Fruit fly (Drosophila melanogaster) whole organism, embryonic: ENCODE data around the gene CG15336.

ENCODE experiments used
- Adf1 ChIP-seq: fragments of 200-800 bp; sonication (Bioruptor generic); IDR thresholded peaks from 2 replicates; pipeline ENCODE4 v1.3.6; 2022; ENCODE audit warnings: missing biosample characterization, missing genetic modification characterization
- Aef1 ChIP-seq: fragments of 200-800 bp; sonication (Bioruptor generic); IDR thresholded peaks from 3 replicates; pipeline ENCODE4 v1.3.6; 2022; ENCODE audit warnings: missing biosample characterization, missing genetic modification characterization
- Atf-2 ChIP-seq: fragments of 200-800 bp; sonication (Bioruptor generic); optimal IDR thresholded peaks from 2 replicates; lab custom pipeline; 2016; ENCODE audit warnings: missing biosample characterization, missing genetic modification characterization
- Bteb2 ChIP-seq: fragments of 200-800 bp; sonication (Bioruptor generic); optimal IDR thresholded peaks from 2 replicates; lab custom pipeline; 2016; ENCODE audit warnings: missing biosample characterization, missing genetic modification characterization
- CG10979 ChIP-seq: fragments of 200-800 bp; sonication (Bioruptor generic); optimal IDR thresholded peaks from 2 replicates; lab custom pipeline; 2018; ENCODE audit warnings: missing biosample characterization, mild to moderate bottlenecking, missing genetic modification characterization, moderate library complexity
- CG1233 ChIP-seq: fragments of 200-800 bp; sonication (Bioruptor generic); optimal IDR thresholded peaks from 4 replicates; lab custom pipeline; 2018; ENCODE audit warnings: missing biosample characterization, mild to moderate bottlenecking, missing genetic modification characterization
- CG12659 ChIP-seq: fragments of 200-800 bp; sonication (Bioruptor generic); optimal IDR thresholded peaks from 3 replicates; lab custom pipeline; 2017; ENCODE audit warnings: mild to moderate bottlenecking, missing biosample characterization, missing genetic modification reagents, missing genetic modification characterization
- CG13775 ChIP-seq: fragments of 200-800 bp; sonication (Bioruptor generic); optimal IDR thresholded peaks from 3 replicates; lab custom pipeline; 2017; ENCODE audit warnings: missing biosample characterization, mild to moderate bottlenecking, missing genetic modification characterization
- CG14441 ChIP-seq: fragments of 200-800 bp; sonication (Bioruptor generic); IDR thresholded peaks from 2 replicates; pipeline ENCODE4 v1.3.6; 2022; ENCODE audit warnings: missing biosample characterization, missing genetic modification characterization
- CG14710 ChIP-seq: fragments of 200-800 bp; sonication (Bioruptor generic); optimal IDR thresholded peaks from 3 replicates; lab custom pipeline; 2019; ENCODE audit warnings: missing biosample characterization, mild to moderate bottlenecking, missing genetic modification characterization, moderate library complexity
- CG1529 ChIP-seq: fragments of 200-800 bp; sonication (Bioruptor generic); optimal IDR thresholded peaks from 3 replicates; lab custom pipeline; 2018; ENCODE audit warnings: missing biosample characterization, missing genetic modification characterization
- CG1603 ChIP-seq: fragments of 200-800 bp; sonication (Bioruptor generic); optimal IDR thresholded peaks from 2 replicates; lab custom pipeline; 2019; ENCODE audit warnings: missing biosample characterization, mild to moderate bottlenecking, missing genetic modification characterization, moderate library complexity
- CG17328 ChIP-seq: fragments of 200-800 bp; sonication (Bioruptor generic); IDR thresholded peaks from 2 replicates; pipeline ENCODE4 v1.3.6; 2022; ENCODE audit warnings: missing biosample characterization, missing genetic modification characterization
- CG17361 ChIP-seq: fragments of 200-800 bp; sonication (Bioruptor generic); IDR thresholded peaks from 3 replicates; pipeline ENCODE4 v1.3.6; 2022; ENCODE audit warnings: missing biosample characterization, missing genetic modification characterization
- CG17802 ChIP-seq: fragments of 200-800 bp; sonication (Bioruptor generic); optimal IDR thresholded peaks from 2 replicates; lab custom pipeline; 2018; ENCODE audit warnings: missing biosample characterization, mild to moderate bottlenecking, missing genetic modification characterization, moderate library complexity
- CG17829 ChIP-seq: fragments of 200-800 bp; optimal IDR thresholded peaks from 2 replicates; lab custom pipeline; 2019; ENCODE audit warnings: missing biosample characterization, mild to moderate bottlenecking, missing genetic modification characterization, moderate library complexity
- CG1792 ChIP-seq: fragments of 200-800 bp; sonication (Bioruptor generic); optimal IDR thresholded peaks from 2 replicates; lab custom pipeline; 2016; ENCODE audit warnings: missing biosample characterization, missing genetic modification characterization
- CG18599 ChIP-seq: fragments of 200-800 bp; sonication (Bioruptor generic); optimal IDR thresholded peaks from 3 replicates; lab custom pipeline; 2017; ENCODE audit warnings: missing biosample characterization, missing genetic modification characterization, mild to moderate bottlenecking, moderate library complexity, missing genetic modification reagents
- CG2889 ChIP-seq: fragments of 200-800 bp; sonication (Bioruptor generic); IDR thresholded peaks from 3 replicates; pipeline ENCODE4 v1.3.6; 2022; ENCODE audit warnings: missing biosample characterization, missing genetic modification characterization
- CG32532 ChIP-seq: fragments of 200-800 bp; sonication (Bioruptor generic); IDR thresholded peaks from 2 replicates; pipeline ENCODE4 v1.3.6; 2022; ENCODE audit warnings: missing biosample characterization, missing genetic modification characterization
- CG3726 ChIP-seq: fragments of 200-800 bp; sonication (Bioruptor generic); IDR thresholded peaks from 3 replicates; pipeline ENCODE4, ENCODE4 v1.3.6; 2022; ENCODE audit warnings: missing biosample characterization, missing genetic modification characterization
- CG43689 ChIP-seq: fragments of 200-800 bp; sonication (Bioruptor generic); IDR thresholded peaks from 2 replicates; pipeline ENCODE4 v1.3.6; 2022; ENCODE audit warnings: missing biosample characterization, missing genetic modification characterization
- CG6175 ChIP-seq: fragments of 200-800 bp; sonication (Bioruptor generic); IDR thresholded peaks from 3 replicates; pipeline ENCODE4 v1.3.6; 2022; ENCODE audit warnings: missing biosample characterization, missing genetic modification characterization
- CG7271 ChIP-seq: fragments of 200-800 bp; sonication (Bioruptor generic); optimal IDR thresholded peaks from 2 replicates; lab custom pipeline; 2018; ENCODE audit warnings: missing biosample characterization, mild to moderate bottlenecking, missing genetic modification characterization, moderate library complexity
- CG7963 ChIP-seq: fragments of 200-800 bp; sonication (Bioruptor generic); IDR thresholded peaks from 3 replicates; pipeline ENCODE4 v1.3.6; 2022; ENCODE audit warnings: missing biosample characterization, missing genetic modification characterization; ENCODE audit not compliant: partially characterized antibody
- CG7987 ChIP-seq: fragments of 200-800 bp; sonication (Bioruptor generic); optimal IDR thresholded peaks from 2 replicates; lab custom pipeline; 2018; ENCODE audit warnings: missing biosample characterization, mild to moderate bottlenecking, missing genetic modification characterization, moderate library complexity
- Deaf1 ChIP-seq: fragments of 200-800 bp; optimal IDR thresholded peaks from 3 replicates; lab custom pipeline; 2019; ENCODE audit warnings: missing biosample characterization, mild to moderate bottlenecking, missing genetic modification characterization, moderate library complexity
- H15 ChIP-seq: fragments of 200-800 bp; sonication (Bioruptor generic); IDR thresholded peaks from 3 replicates; pipeline ENCODE4 v1.3.6; 2022; ENCODE audit warnings: missing biosample characterization, missing genetic modification characterization
- Hand ChIP-seq: fragments of 200-800 bp; sonication (Bioruptor generic); optimal IDR thresholded peaks from 2 replicates; lab custom pipeline; 2017; ENCODE audit warnings: mild to moderate bottlenecking, missing biosample characterization, missing genetic modification reagents, missing genetic modification characterization
- Hey ChIP-seq: fragments of 200-800 bp; sonication (Bioruptor generic); optimal IDR thresholded peaks from 3 replicates; lab custom pipeline; 2018; ENCODE audit warnings: missing biosample characterization, mild to moderate bottlenecking, missing genetic modification characterization
- Lpt ChIP-seq: fragments of >200 bp; optimal IDR thresholded peaks from 2 replicates; lab custom pipeline; 2018; ENCODE audit warnings: missing biosample characterization, missing genetic modification characterization
- NC2α ChIP-seq: fragments of 200-800 bp; sonication (Bioruptor generic); optimal IDR thresholded peaks from 2 replicates; lab custom pipeline; 2016; ENCODE audit warnings: missing biosample characterization, missing genetic modification characterization
- NfI ChIP-seq: fragments of 200-800 bp; sonication (Bioruptor generic); optimal IDR thresholded peaks from 3 replicates; lab custom pipeline; 2018; ENCODE audit warnings: missing biosample characterization, mild to moderate bottlenecking, missing genetic modification characterization, moderate library complexity
- Oaz ChIP-seq: fragments of 200-800 bp; sonication (Bioruptor generic); IDR thresholded peaks from 2 replicates; pipeline ENCODE4 v1.3.6; 2022; ENCODE audit warnings: missing biosample characterization, missing genetic modification characterization
- Poxn ChIP-seq: fragments of 200-800 bp; sonication (Bioruptor generic); IDR thresholded peaks from 2 replicates; pipeline ENCODE4 v1.3.6; 2022; ENCODE audit warnings: missing biosample characterization, missing genetic modification characterization
- Side ChIP-seq: fragments of 200-800 bp; sonication (Bioruptor generic); optimal IDR thresholded peaks from 2 replicates; lab custom pipeline; 2016; ENCODE audit warnings: missing biosample characterization, missing genetic modification characterization
- abd-A ChIP-seq: fragments of 200-800 bp; sonication (Bioruptor generic); optimal IDR thresholded peaks from 3 replicates; lab custom pipeline; 2019; ENCODE audit warnings: missing biosample characterization, mild to moderate bottlenecking, missing genetic modification characterization, moderate library complexity
- ase ChIP-seq: fragments of 200-800 bp; sonication (Bioruptor generic); IDR thresholded peaks from 3 replicates; pipeline ENCODE4 v1.3.6; 2022; ENCODE audit warnings: missing biosample characterization, missing genetic modification characterization
- cato ChIP-seq: fragments of 200-800 bp; sonication (Bioruptor generic); optimal IDR thresholded peaks from 2 replicates; lab custom pipeline; 2016; ENCODE audit warnings: missing biosample characterization, missing genetic modification characterization, borderline replicate concordance
- cg ChIP-seq: fragments of 200-800 bp; sonication (Bioruptor generic); optimal IDR thresholded peaks from 3 replicates; lab custom pipeline; 2019; ENCODE audit warnings: missing biosample characterization, mild to moderate bottlenecking, missing genetic modification characterization, moderate library complexity
- chif ChIP-seq, 2 experiments: fragments of 200-800 bp; sonication (Bioruptor generic); optimal IDR thresholded peaks; 3 replicates each; lab custom pipeline; 2016; ENCODE audit warnings: missing biosample characterization in 2 of 2, missing genetic modification characterization in 2 of 2
- corto ChIP-seq: fragments of 200-800 bp; sonication (Bioruptor generic); optimal IDR thresholded peaks from 2 replicates; lab custom pipeline; 2016; ENCODE audit warnings: missing biosample characterization, mild to moderate bottlenecking, missing genetic modification characterization, moderate library complexity
- fd102C ChIP-seq: fragments of 200-800 bp; sonication (Bioruptor generic); optimal IDR thresholded peaks from 2 replicates; lab custom pipeline; 2018; ENCODE audit warnings: missing biosample characterization, mild to moderate bottlenecking, missing genetic modification characterization, moderate library complexity
- gem ChIP-seq: fragments of 200-800 bp; sonication (Bioruptor generic); optimal IDR thresholded peaks from 2 replicates; lab custom pipeline; 2019; ENCODE audit warnings: missing biosample characterization, mild to moderate bottlenecking, missing genetic modification characterization, moderate library complexity
- lilli ChIP-seq: fragments of 200-800 bp; sonication (Bioruptor generic); optimal IDR thresholded peaks from 3 replicates; lab custom pipeline; 2016; ENCODE audit warnings: missing biosample characterization, missing genetic modification characterization
- pan ChIP-seq, 4 experiments: fragments of >200 bp in 3 of 4; fragments of 200-800 bp in 1 of 4; sonication (Bioruptor generic) in 1 of 4; optimal IDR thresholded peaks in 3 of 4; IDR thresholded peaks in 1 of 4; 2 replicates each; pipeline versions ENCODE4 v1.3.6 to Lab custom; 2017 to 2022; ENCODE audit warnings: missing biosample characterization in 2 of 4, missing genetic modification characterization in 2 of 4, mixed read lengths in 1 of 4
- pnt ChIP-seq: fragments of 200-800 bp; sonication (Bioruptor generic); optimal IDR thresholded peaks from 3 replicates; lab custom pipeline; 2016; ENCODE audit warnings: missing biosample characterization, missing genetic modification characterization
- slbo ChIP-seq: fragments of 200-800 bp; sonication (Bioruptor generic); IDR thresholded peaks from 2 replicates; pipeline ENCODE4 v1.3.6; 2022; ENCODE audit warnings: missing biosample characterization, missing genetic modification characterization
- unc-4 ChIP-seq: fragments of 200-800 bp; sonication (Bioruptor generic); IDR thresholded peaks from 2 replicates; pipeline ENCODE4 v1.3.6; 2022; ENCODE audit warnings: missing biosample characterization, missing genetic modification characterization; ENCODE audit not compliant: partially characterized antibody

CG15336 gene

DNA sequence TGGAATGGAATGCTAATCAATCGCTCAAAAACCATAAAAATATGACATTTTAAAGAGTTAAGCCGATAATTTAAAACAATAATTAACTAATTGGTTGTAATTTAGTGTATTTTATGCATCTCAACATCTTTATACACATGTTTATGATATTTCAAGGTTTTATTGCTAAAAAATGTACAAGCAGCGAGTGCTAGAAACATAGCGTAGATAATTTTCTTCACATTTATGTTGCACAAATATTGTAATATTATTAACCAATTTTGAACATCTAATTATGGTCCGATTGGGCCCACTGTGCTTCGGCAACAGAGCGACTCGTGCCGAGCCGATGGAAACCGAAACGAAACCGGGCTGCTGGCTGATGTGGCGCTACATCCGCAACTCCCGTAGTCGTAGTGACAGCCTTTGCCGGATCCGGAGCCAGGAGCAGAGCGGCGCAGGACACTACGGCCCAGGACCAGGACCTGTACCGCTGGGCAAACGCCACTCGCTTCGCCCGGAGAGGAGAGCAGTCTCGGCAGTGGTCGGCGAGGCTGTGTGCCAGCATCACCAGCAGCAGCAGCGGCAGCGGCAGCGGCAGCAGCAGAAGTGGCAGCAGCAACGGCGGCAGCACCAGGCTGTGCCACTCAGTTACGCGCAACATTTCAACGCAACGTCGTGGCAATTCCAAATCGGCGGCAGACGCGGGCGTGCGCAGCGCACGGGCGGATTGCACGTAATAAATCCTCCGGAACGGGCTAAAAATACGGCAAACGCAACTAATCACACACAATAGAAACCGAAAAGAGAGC lies 30.6 kb downstream of the CG15336 start, which contains the start of gene sdt (continued):
- TF ChIP-seq CG6175 (GFP tag; lab: Robert Waterston, UW) (no peak), CG18599 (GFP tag; lab: Kevin White, UChicago) (peak; percentile 21), CG17829 (tag; lab: Kevin White, UChicago) (no peak), CG14710 (tag; lab: Kevin White, UChicago) (no peak), Hand (GFP tag; lab: Kevin White, UChicago) (peak; percentile 9), NfI (GFP tag; lab: Kevin White, UChicago) (peak; percentile 4), corto (GFP tag; lab: Kevin White, UChicago) (no peak), fd102C (no peak), slbo (GFP tag; lab: Robert Waterston, UW) (no peak), H15 (no peak), abd-A (peak; percentile 19), CG2889 (GFP tag; lab: Robert Waterston, UW) (no peak), CG17802 (no peak), NC2α (no peak), Hey (no peak), CG17361 (GFP tag; lab: Robert Waterston, UW) (peak; percentile 59; the same call in 1 of the 3 replicates), CG1792 (GFP tag; lab: Kevin White, UChicago) (no peak), pnt (GFP tag; lab: Kevin White, UChicago) (no peak), pan (optimal IDR thresholded peaks at IDR 0.05; lab: Kevin White, UChicago) (no peak), pan (GFP tag; optimal IDR thresholded peaks at IDR 0.05 in 1 of 2, IDR thresholded peaks at IDR 0.05 in 1 of 2) (no peak), Adf1 (peak; percentile 90), CG1529 (no peak), Atf-2 (GFP tag; lab: Kevin White, UChicago) (no peak), CG12659 (GFP tag; lab: Kevin White, UChicago) (no peak), CG43689 (GFP tag; lab: Robert Waterston, UW) (no peak), CG13775 (GFP tag; lab: Kevin White, UChicago) (peak; percentile 13), CG3726 (GFP tag; lab: Robert Waterston, UW) (no peak), Oaz (no peak), CG1603 (tag; lab: Kevin White, UChicago) (peak; percentile 2), Side (GFP tag; lab: Kevin White, UChicago) (no peak), Lpt (GFP tag; lab: Kevin White, UChicago) (no peak), gem (tag; lab: Kevin White, UChicago) (peak; percentile 37), unc-4 (GFP tag; lab: Robert Waterston, UW) (no peak), CG7963 (no peak), ase (no peak), chif (GFP tag; optimal IDR thresholded peaks at IDR 0.05; lab: Kevin White, UChicago) (no peak), cg (GFP tag; lab: Kevin White, UChicago) (no peak), Aef1 (GFP tag; lab: Robert Waterston, UW) (no peak), CG17328 (GFP tag; lab: Robert Waterston, UW) (no peak), CG10979 (tag; lab: Kevin White, UChicago) (no peak), CG7987 (GFP tag; lab: Kevin White, UChicago) (no peak), CG32532 (GFP tag; lab: Robert Waterston, UW) (no peak), Deaf1 (tag; lab: Kevin White, UChicago) (peak; percentile 85), CG1233 (GFP tag; lab: Kevin White, UChicago) (no peak), cato (GFP tag; lab: Kevin White, UChicago) (no peak), CG14441 (no peak), Poxn (no peak), CG7271 (no peak), Bteb2 (no peak), lilli (GFP tag; lab: Kevin White, UChicago) (peak; percentile 10)
